Fruit fly (Drosophila melanogaster) whole organism, prepupa: ENCODE measurements around the gene CG5217.

Source experiments
- Blimp-1 ChIP-seq: fragments of 200-800 bp; sonication (Bioruptor generic); optimal IDR thresholded peaks from 3 replicates; lab custom pipeline; 2017; ENCODE audit warnings: missing biosample characterization, missing genetic modification characterization, mild to moderate bottlenecking, moderate library complexity, missing genetic modification reagents
- CG16779 ChIP-seq: fragments of 200-800 bp; sonication (Bioruptor generic); optimal IDR thresholded peaks from 3 replicates; lab custom pipeline; 2017; ENCODE audit warnings: missing biosample characterization, mild to moderate bottlenecking, missing genetic modification characterization
- CG6163 ChIP-seq: fragments of 200-800 bp; sonication (Bioruptor generic); IDR thresholded peaks from 3 replicates; pipeline ENCODE4 v1.3.6; 2022; ENCODE audit warnings: missing biosample characterization, missing genetic modification characterization
- CG6792 ChIP-seq: fragments of 200-800 bp; sonication (Bioruptor generic); optimal IDR thresholded peaks from 3 replicates; lab custom pipeline; 2016; ENCODE audit warnings: missing biosample characterization, missing genetic modification characterization
- CG9139 ChIP-seq: fragments of 200-800 bp; sonication (Bioruptor generic); optimal IDR thresholded peaks from 3 replicates; lab custom pipeline; 2017; ENCODE audit warnings: missing biosample characterization, mild to moderate bottlenecking, missing genetic modification characterization
- Eip75B ChIP-seq: fragments of 200-800 bp; sonication (Bioruptor generic); optimal IDR thresholded peaks from 3 replicates; lab custom pipeline; 2016; ENCODE audit warnings: missing biosample characterization, missing genetic modification characterization
- Eip93F ChIP-seq: fragments of 200-800 bp; sonication (Bioruptor generic); optimal IDR thresholded peaks from 2 replicates; lab custom pipeline; 2016; ENCODE audit warnings: missing biosample characterization, mild to moderate bottlenecking, missing genetic modification characterization
- Met ChIP-seq: fragments of 200-800 bp; sonication (Bioruptor generic); optimal IDR thresholded peaks from 3 replicates; lab custom pipeline; 2016; ENCODE audit warnings: missing biosample characterization, missing genetic modification characterization
- fkh ChIP-seq: fragments of 200-800 bp; sonication (Bioruptor generic); optimal IDR thresholded peaks from 3 replicates; lab custom pipeline; 2017; ENCODE audit warnings: missing biosample characterization, mild to moderate bottlenecking, missing genetic modification characterization, moderate library complexity
- pdm3 ChIP-seq: fragments of 200-800 bp; sonication (Bioruptor generic); optimal IDR thresholded peaks from 3 replicates; lab custom pipeline; 2016; ENCODE audit warnings: missing biosample characterization, missing genetic modification characterization
- spab ChIP-seq: fragments of 200-800 bp; sonication (Bioruptor generic); optimal IDR thresholded peaks from 2 replicates; lab custom pipeline; 2017; ENCODE audit warnings: missing biosample characterization, mild to moderate bottlenecking, missing genetic modification characterization, missing genetic modification reagents

DNA sequence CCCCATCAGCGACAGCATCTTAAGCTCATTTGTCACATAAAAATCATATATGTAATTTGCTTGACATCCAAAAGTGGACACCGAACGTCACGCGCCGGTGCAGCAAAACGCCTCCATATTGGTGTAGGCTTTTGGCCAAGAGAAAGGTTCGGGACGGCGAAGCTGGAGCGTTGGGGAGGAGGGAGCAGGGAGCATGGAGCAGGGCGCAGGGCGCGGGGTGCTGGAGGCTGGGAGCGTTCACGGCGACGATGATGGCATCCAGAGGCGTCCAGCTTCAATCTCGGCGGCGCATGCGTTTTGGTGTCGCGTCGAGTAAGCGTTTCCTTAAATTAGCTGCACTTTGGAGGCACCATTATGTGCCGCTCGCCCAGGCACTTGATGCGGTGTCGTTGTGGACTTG lies 45.9 kb upstream of the CG5217 start:
- TF ChIP-seq Eip93F = no peak
- TF ChIP-seq spab (GFP tag; lab: Kevin White, UChicago) = no peak
- no peak for TF ChIP-seq CG16779
- TF ChIP-seq Blimp-1 = no peak
- TF ChIP-seq CG6792 (GFP tag; lab: Kevin White, UChicago) = no peak
- no peak for TF ChIP-seq pdm3 (GFP tag; lab: Kevin White, UChicago)
- TF ChIP-seq fkh (GFP tag; lab: Kevin White, UChicago) = no peak
- no peak for TF ChIP-seq Met (GFP tag; lab: Kevin White, UChicago)
- no peak for TF ChIP-seq CG9139
- no peak for TF ChIP-seq CG6163
- TF ChIP-seq Eip75B (GFP tag; lab: Kevin White, UChicago) = no peak
